Worm (Caenorhabditis elegans) whole organism, mixed stage, embryonic: ENCODE results near the gene F41H10.3.

Experiments used
- M03D4.4 ChIP-seq: sonication (generic microtip); optimal IDR thresholded peaks from 2 replicates; lab custom pipeline; 2017; ENCODE audit warnings: mild to moderate bottlenecking, missing genetic modification characterization, missing compliant biosample characterization
- bed-3 ChIP-seq: fragments of 200-800 bp; sonication (Bioruptor generic); optimal IDR thresholded peaks from 3 replicates; lab custom pipeline; 2018; ENCODE audit warnings: mild to moderate bottlenecking, missing genetic modification characterization, moderate library complexity, missing compliant biosample characterization
- blmp-1 ChIP-seq: fragments of 150-350 bp; optimal IDR thresholded peaks from 2 replicates; lab custom pipeline; 2014; ENCODE audit warnings: missing biosample characterization, missing genetic modification characterization
- ceh-39 ChIP-seq: fragments of 150-350 bp; optimal IDR thresholded peaks from 2 replicates; lab custom pipeline; 2014; ENCODE audit warnings: missing biosample characterization, missing genetic modification characterization
- ceh-43 ChIP-seq: fragments of 200-800 bp; sonication (Bioruptor generic); optimal IDR thresholded peaks from 2 replicates; lab custom pipeline; 2018; ENCODE audit warnings: mild to moderate bottlenecking, missing genetic modification characterization, moderate library complexity, missing compliant biosample characterization
- ceh-83 ChIP-seq: fragments of 200-800 bp; sonication (Bioruptor generic); optimal IDR thresholded peaks from 2 replicates; lab custom pipeline; 2018; ENCODE audit warnings: mild to moderate bottlenecking, missing genetic modification characterization, missing compliant biosample characterization
- ces-1 ChIP-seq: fragments of 150-350 bp; optimal IDR thresholded peaks from 2 replicates; lab custom pipeline; 2014; ENCODE audit warnings: missing biosample characterization, missing genetic modification reagents, missing genetic modification characterization
- cnd-1 ChIP-seq: fragments of 200-800 bp; sonication (Bioruptor generic); optimal IDR thresholded peaks from 2 replicates; lab custom pipeline; 2018; ENCODE audit warnings: mild to moderate bottlenecking, missing genetic modification characterization, missing compliant biosample characterization
- drap-1 ChIP-seq: fragments of 200-800 bp; sonication (Bioruptor generic); optimal IDR thresholded peaks from 3 replicates; lab custom pipeline; 2018; ENCODE audit warnings: mild to moderate bottlenecking, missing genetic modification characterization, missing compliant biosample characterization
- elt-1 ChIP-seq: sonication (generic microtip); optimal IDR thresholded peaks from 2 replicates; lab custom pipeline; 2017; ENCODE audit warnings: missing genetic modification characterization, mild to moderate bottlenecking, missing compliant biosample characterization, antibody characterized with exemption, moderate library complexity, borderline replicate concordance; ENCODE audit not compliant: insufficient read depth
- ham-2 ChIP-seq: fragments of 200-800 bp; sonication (Bioruptor generic); optimal IDR thresholded peaks from 2 replicates; lab custom pipeline; 2018; ENCODE audit warnings: mild to moderate bottlenecking, missing genetic modification characterization, missing compliant biosample characterization
- lin-13 ChIP-seq: fragments of 150-350 bp; optimal IDR thresholded peaks from 2 replicates; lab custom pipeline; 2014; ENCODE audit warnings: missing biosample characterization, missing genetic modification characterization
- lin-32 ChIP-seq: fragments of 200-800 bp; sonication (Bioruptor generic); optimal IDR thresholded peaks from 2 replicates; lab custom pipeline; 2018; ENCODE audit warnings: mild to moderate bottlenecking, missing genetic modification characterization, missing compliant biosample characterization
- lsy-2 ChIP-seq: fragments of 150-350 bp; optimal IDR thresholded peaks from 2 replicates; lab custom pipeline; 2014; ENCODE audit warnings: missing biosample characterization, missing genetic modification characterization
- mep-1 ChIP-seq: fragments of 150-350 bp; optimal IDR thresholded peaks from 2 replicates; lab custom pipeline; 2017; ENCODE audit warnings: missing biosample characterization, missing genetic modification reagents, missing genetic modification characterization, inconsistent platforms
- mls-2 ChIP-seq: sonication (generic microtip); optimal IDR thresholded peaks from 2 replicates; lab custom pipeline; 2016; ENCODE audit warnings: mild to moderate bottlenecking, missing genetic modification characterization, moderate library complexity, missing compliant biosample characterization
- nhr-12 ChIP-seq: fragments of 150-350 bp; optimal IDR thresholded peaks from 2 replicates; lab custom pipeline; 2014; ENCODE audit warnings: missing biosample characterization, missing genetic modification characterization
- nhr-2 ChIP-seq: fragments of 150-350 bp; optimal IDR thresholded peaks from 2 replicates; lab custom pipeline; 2014; ENCODE audit warnings: missing biosample characterization, missing genetic modification characterization
- nhr-237 ChIP-seq: fragments of 150-350 bp; optimal IDR thresholded peaks from 2 replicates; lab custom pipeline; 2014; ENCODE audit warnings: missing biosample characterization, missing genetic modification characterization
- nhr-76 ChIP-seq: sonication (generic microtip); optimal IDR thresholded peaks from 2 replicates; lab custom pipeline; 2017; ENCODE audit warnings: missing biosample characterization, missing genetic modification characterization
- pha-4 ChIP-seq: fragments of 150-350 bp; optimal IDR thresholded peaks from 2 replicates; lab custom pipeline; 2018; ENCODE audit warnings: missing biosample characterization, missing genetic modification reagents, missing genetic modification characterization
- sem-2 ChIP-seq: fragments of 200-800 bp; sonication (Bioruptor generic); optimal IDR thresholded peaks from 2 replicates; lab custom pipeline; 2018; ENCODE audit warnings: mild to moderate bottlenecking, missing genetic modification characterization, missing compliant biosample characterization
- snpc-4 ChIP-seq: fragments of 150-350 bp; optimal IDR thresholded peaks from 2 replicates; lab custom pipeline; 2014; ENCODE audit warnings: missing biosample characterization, missing genetic modification characterization
- sptf-1 ChIP-seq: sonication (generic microtip); optimal IDR thresholded peaks from 2 replicates; lab custom pipeline; 2017; ENCODE audit warnings: mild to moderate bottlenecking, missing genetic modification characterization, moderate library complexity, missing compliant biosample characterization
- tbx-8 ChIP-seq: fragments of 200-800 bp; sonication (Bioruptor generic); optimal IDR thresholded peaks from 2 replicates; lab custom pipeline; 2018; ENCODE audit warnings: mild to moderate bottlenecking, missing genetic modification characterization, moderate library complexity, missing compliant biosample characterization
- unc-120 ChIP-seq: sonication (generic microtip); optimal IDR thresholded peaks from 2 replicates; lab custom pipeline; 2017; ENCODE audit warnings: missing genetic modification characterization, missing compliant biosample characterization; ENCODE audit not compliant: poor library complexity, severe bottlenecking
- unc-39 ChIP-seq: fragments of 150-350 bp; optimal IDR thresholded peaks from 2 replicates; lab custom pipeline; 2014; ENCODE audit warnings: missing biosample characterization, missing genetic modification characterization
- unc-62 ChIP-seq: fragments of 150-350 bp; optimal IDR thresholded peaks from 2 replicates; lab custom pipeline; 2014; ENCODE audit warnings: missing biosample characterization, missing genetic modification reagents, missing genetic modification characterization
- zip-8 ChIP-seq: fragments of 150-350 bp; optimal IDR thresholded peaks from 2 replicates; lab custom pipeline; 2014; ENCODE audit warnings: missing biosample characterization, missing genetic modification characterization
- ztf-11 ChIP-seq: fragments of 150-350 bp; optimal IDR thresholded peaks from 2 replicates; lab custom pipeline; 2014; ENCODE audit warnings: missing biosample characterization, missing genetic modification characterization

The F41H10.3 gene

ce11 chrIV:5400609-5401008 is 31.0 kb downstream of the F41H10.3 start, which contains the start of gene ZK616.1:
ZK616.1 (plus strand) TSS chrIV:5400909.
- TF ChIP-seq ham-2 (GFP tag; lab: Kevin White, UChicago) (no peak), ceh-43 (no peak), nhr-76 (tag; lab: Kevin White, UChicago) (no peak), ceh-83 (GFP tag; lab: Kevin White, UChicago) (no peak), ces-1 (no peak), nhr-12 (tag; lab: Kevin White, UChicago) (no peak), ceh-39 (tag; lab: Kevin White, UChicago) (no peak), drap-1 (no peak), bed-3 (GFP tag; lab: Kevin White, UChicago) (no peak), mep-1 (tag; lab: Kevin White, UChicago) (no peak), unc-120 (no peak)

- TF ChIP-seq sptf-1 (tag; lab: Kevin White, UChicago) (no peak), lsy-2 (no peak), zip-8 (tag; lab: Kevin White, UChicago) (no peak), lin-13 (tag; lab: Kevin White, UChicago) (no peak), nhr-237 (tag; lab: Kevin White, UChicago) (no peak), ceh-43 (no peak), elt-1 (tag; lab: Kevin White, UChicago) (no peak), nhr-2 (tag; lab: Kevin White, UChicago) (no peak), snpc-4 (tag; lab: Kevin White, UChicago) (no peak), nhr-76 (tag; lab: Kevin White, UChicago) (no peak), ceh-39 (tag; lab: Kevin White, UChicago) (no peak), unc-120 (no peak)
Observed at ce11 chrIV:5405345-5405744, 35.7 kb downstream of the F41H10.3 start, which contains the start of gene ZK616.61. ZK616.61 (plus strand) TSS chrIV:5405645.

ce11 chrIV:5409112-5409511 is 39.5 kb downstream of the F41H10.3 start:
- no peak for TF ChIP-seq nhr-76 (tag; lab: Kevin White, UChicago)
- TF ChIP-seq blmp-1 (tag; lab: Kevin White, UChicago): no peak
- no peak for TF ChIP-seq ham-2 (GFP tag; lab: Kevin White, UChicago)
- TF ChIP-seq, all 35 proteins: peak for 0

ce11 chrIV:5411120-5411519 is 41.5 kb downstream of the F41H10.3 start, which contains the start of gene ZK616.65:
ZK616.65 (minus strand) TSS chrIV:5411220.
- TF ChIP-seq lin-32 (GFP tag; lab: Kevin White, UChicago) (no peak), pha-4 (tag; lab: Kevin White, UChicago) (no peak), ham-2 (GFP tag; lab: Kevin White, UChicago) (no peak), M03D4.4 (tag; lab: Kevin White, UChicago) (no peak), lsy-2 (no peak), sem-2 (GFP tag; lab: Kevin White, UChicago) (no peak), mep-1 (tag; lab: Kevin White, UChicago) (no peak), mls-2 (tag; lab: Kevin White, UChicago) (no peak), lin-13 (tag; lab: Kevin White, UChicago) (no peak), cnd-1 (tag; lab: Kevin White, UChicago) (no peak), ceh-83 (GFP tag; lab: Kevin White, UChicago) (no peak), unc-62 (no peak)

- TF ChIP-seq sem-2 (GFP tag; lab: Kevin White, UChicago): no peak
- no peak for TF ChIP-seq unc-120
- no peak for TF ChIP-seq sptf-1 (tag; lab: Kevin White, UChicago)
- TF ChIP-seq blmp-1 (tag; lab: Kevin White, UChicago): no peak
- TF ChIP-seq tbx-8 (GFP tag; lab: Kevin White, UChicago): no peak
- TF ChIP-seq bed-3 (GFP tag; lab: Kevin White, UChicago): no peak
- no peak for TF ChIP-seq unc-39 (tag; lab: Kevin White, UChicago)
- TF ChIP-seq pha-4 (tag; lab: Kevin White, UChicago): no peak
- TF ChIP-seq ztf-11 (tag; lab: Kevin White, UChicago): no peak
- no peak for TF ChIP-seq nhr-76 (tag; lab: Kevin White, UChicago)
- TF ChIP-seq mep-1 (tag; lab: Kevin White, UChicago): no peak
Observed at ce11 chrIV:5411641-5412337, 42.2 kb downstream of the F41H10.3 start, which contains the start of gene ZK616.8. ZK616.8 (minus strand) TSS chrIV:5412193.
